Fruit fly (Drosophila melanogaster): ENCODE data around the gene mRpL28.

mRpL28 gene

dm6 chr2L:4973731-4974415 is at the start of gene mRpL28:
TSS of gene mRpL28 (plus strand) at chr2L:4973976.
- TF ChIP-seq CG17801 (GFP tag; optimal IDR thresholded peaks at IDR 0.05; ENCODE audit: partially characterized antibody): peak; percentile 10

- TF ChIP-seq CG17801 (GFP tag; optimal IDR thresholded peaks at IDR 0.05; ENCODE audit: partially characterized antibody): no peak
Observed at dm6 chr2L:4928340-4928739, 45.4 kb upstream of the mRpL28 start.

dm6 chr2L:4930541-4930940 is 43.2 kb upstream of the mRpL28 start:
- no peak for TF ChIP-seq CG17801 (GFP tag; optimal IDR thresholded peaks at IDR 0.05; ENCODE audit: partially characterized antibody)

dm6 chr2L:4932284-4932683 is 41.5 kb upstream of the mRpL28 start, which contains the start of gene hoe1:
TSS of gene hoe1 (minus strand) at chr2L:4932384.
- TF ChIP-seq CG17801 (GFP tag; optimal IDR thresholded peaks at IDR 0.05; ENCODE audit: partially characterized antibody): no peak

dm6 chr2L:4936325-4936869 is 37.4 kb upstream of the mRpL28 start, which contains the start of gene hoe2:
TSS of gene hoe2 (minus strand) at chr2L:4936450.
- TF ChIP-seq CG17801 (GFP tag; optimal IDR thresholded peaks at IDR 0.05; ENCODE audit: partially characterized antibody): no peak

- TF ChIP-seq CG17801 (GFP tag; optimal IDR thresholded peaks at IDR 0.05; ENCODE audit: partially characterized antibody): no peak
Observed at dm6 chr2L:4937060-4937459, 36.7 kb upstream of the mRpL28 start, which contains the start of gene Sgs1. TSS of gene Sgs1 (plus strand) at chr2L:4937409.

- no peak for TF ChIP-seq CG17801 (GFP tag; optimal IDR thresholded peaks at IDR 0.05; ENCODE audit: partially characterized antibody)
Observed at dm6 chr2L:4942257-4942792, 31.5 kb upstream of the mRpL28 start, which contains the start of gene synr. TSS of gene synr (plus strand) at chr2L:4942742.

dm6 chr2L:4945300-4945699 is 28.5 kb upstream of the mRpL28 start, which contains the start of the genes mRpL24 and betaggt-I:
TSS of gene mRpL24 (minus strand) at chr2L:4945361.
TSS of gene betaggt-I (plus strand) at chr2L:4945579.
- TF ChIP-seq CG17801 (GFP tag; optimal IDR thresholded peaks at IDR 0.05; ENCODE audit: partially characterized antibody): peak; percentile 98

dm6 chr2L:4949453-4950045 is 24.2 kb upstream of the mRpL28 start, which contains the start of gene jet:
TSS of gene jet (minus strand) at chr2L:4949784.
- TF ChIP-seq CG17801 (GFP tag; optimal IDR thresholded peaks at IDR 0.05; ENCODE audit: partially characterized antibody): no peak

dm6 chr2L:4950667-4951066 is 23.1 kb upstream of the mRpL28 start, which contains the start of gene Jon25Biii:
TSS of gene Jon25Biii (minus strand) at chr2L:4950767.
- TF ChIP-seq CG17801 (GFP tag; optimal IDR thresholded peaks at IDR 0.05; ENCODE audit: partially characterized antibody): no peak

dm6 chr2L:4953086-4953570 is 20.6 kb upstream of the mRpL28 start, which contains the start of gene Jon25Bii:
TSS of gene Jon25Bii (minus strand) at chr2L:4953136.
- no peak for TF ChIP-seq CG17801 (GFP tag; optimal IDR thresholded peaks at IDR 0.05; ENCODE audit: partially characterized antibody)

dm6 chr2L:4955094-4955823 is 18.5 kb upstream of the mRpL28 start, which contains the start of the genes Jon25Bi and Marcal1:
TSS of gene Jon25Bi (minus strand) at chr2L:4955144.
TSS of gene Marcal1 (plus strand) at chr2L:4955509.
- no peak for TF ChIP-seq CG17801 (GFP tag; optimal IDR thresholded peaks at IDR 0.05; ENCODE audit: partially characterized antibody)

- TF ChIP-seq CG17801 (GFP tag; optimal IDR thresholded peaks at IDR 0.05; ENCODE audit: partially characterized antibody): no peak
Observed at dm6 chr2L:4958111-4958510, 15.7 kb upstream of the mRpL28 start, which contains the start of gene CG34124. TSS of gene CG34124 (plus strand) at chr2L:4958411.

- TF ChIP-seq CG17801 (GFP tag; optimal IDR thresholded peaks at IDR 0.05; ENCODE audit: partially characterized antibody): peak; percentile 13
Observed at dm6 chr2L:4965420-4965819, 8.4 kb upstream of the mRpL28 start, which contains the start of gene CG34125. TSS of gene CG34125 (plus strand) at chr2L:4965673.
